Fruit fly (Drosophila melanogaster): Measurements from ENCODE around the gene Sf3a2.
A peak's percentile ranks its signal among the peaks of the same experiment; 100 is the strongest.

The Sf3a2 gene

DNA sequence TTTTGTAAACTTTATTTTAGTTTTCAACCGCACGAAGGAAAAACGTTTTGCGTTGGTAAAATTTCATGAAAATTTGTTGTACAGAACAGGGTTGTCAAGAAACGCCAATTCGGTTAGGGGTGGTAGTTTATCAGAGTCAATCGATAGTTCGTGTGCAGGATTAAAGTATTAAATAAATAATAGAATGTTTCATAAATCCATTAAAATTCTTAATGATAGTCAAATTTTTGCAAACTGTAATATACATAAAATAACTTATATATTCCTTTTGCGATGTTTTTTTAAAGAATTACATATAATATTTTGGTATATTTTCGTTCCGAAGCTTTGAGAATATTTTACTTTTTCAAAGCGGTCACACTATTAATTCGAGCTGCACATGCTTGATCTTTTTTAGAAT lies at the start of gene Sf3a2, which contains the start of gene CG42588:
Gene Sf3a2 (minus strand): TSS at position 113 of the 400 bp plus-strand sequence.
Gene CG42588 (plus strand): TSS at position 348 of the 400 bp plus-strand sequence.
- TF ChIP-seq Snoo (tag; optimal IDR thresholded peaks at IDR 0.05) (no peak), CG9948 (tag; optimal IDR thresholded peaks at IDR 0.05) (no peak), CG32121 (GFP tag; IDR thresholded peaks at IDR 0.05) (no peak), rn (GFP tag; IDR thresholded peaks at IDR 0.05) (peak; percentile 36; the same call in 1 of the 2 replicates), CG10348 (GFP tag; IDR thresholded peaks at IDR 0.05) (no peak), gl (tag; optimal IDR thresholded peaks at IDR 0.05) (no peak), D1 (tag; optimal IDR thresholded peaks at IDR 0.05) (no peak), CG17806 (tag; optimal IDR thresholded peaks at IDR 0.05) (peak; percentile 31), Ets98B (GFP tag; IDR thresholded peaks at IDR 0.05) (no peak)

dm6 chr3L:12862820-12863219 lies 49.0 kb upstream of the Sf3a2 start, which contains the start of gene CG10943:
Gene CG10943, minus strand, starts transcription at chr3L:12862920.
- TF ChIP-seq CG10348 (GFP tag; IDR thresholded peaks at IDR 0.05) (no peak), CG15710 (tag; optimal IDR thresholded peaks at IDR 0.05) (no peak), Pif1B (GFP tag; optimal IDR thresholded peaks at IDR 0.05) (no peak), CG4496 (GFP tag; IDR thresholded peaks at IDR 0.05) (no peak), CG12605 (GFP tag; IDR thresholded peaks at IDR 0.05) (no peak), CG34367 (tag; optimal IDR thresholded peaks at IDR 0.05) (no peak), CG14655 (GFP tag; optimal IDR thresholded peaks at IDR 0.05) (no peak)

- no peak for TF ChIP-seq CG17806 (tag; optimal IDR thresholded peaks at IDR 0.05)
- no peak for TF ChIP-seq Pif1B (GFP tag; optimal IDR thresholded peaks at IDR 0.05)
- TF ChIP-seq rn (GFP tag; IDR thresholded peaks at IDR 0.05), result no peak
- no peak for TF ChIP-seq CG8159 (tag; optimal IDR thresholded peaks at IDR 0.05)
- TF ChIP-seq gl (tag; optimal IDR thresholded peaks at IDR 0.05), result no peak
- no peak for TF ChIP-seq CG13204 (GFP tag; optimal IDR thresholded peaks at IDR 0.05)
- peak; percentile 5 for TF ChIP-seq D1 (tag; optimal IDR thresholded peaks at IDR 0.05)
Measured at dm6 chr3L:12861255-12861899, 47.6 kb upstream of the Sf3a2 start, which contains the start of gene CG32107. Gene CG32107, minus strand, starts transcription at chr3L:12861305.

- TF ChIP-seq CG14655 (GFP tag; optimal IDR thresholded peaks at IDR 0.05) (no peak), fd96Ca (GFP tag; IDR thresholded peaks at IDR 0.05) (no peak), CG13204 (GFP tag; optimal IDR thresholded peaks at IDR 0.05) (no peak), D1 (tag; optimal IDR thresholded peaks at IDR 0.05) (no peak), CG8301 (tag; optimal IDR thresholded peaks at IDR 0.05) (no peak), Ets98B (GFP tag; IDR thresholded peaks at IDR 0.05) (no peak), CG4496 (GFP tag; IDR thresholded peaks at IDR 0.05) (no peak), gl (tag; optimal IDR thresholded peaks at IDR 0.05) (no peak), rn (GFP tag; IDR thresholded peaks at IDR 0.05) (no peak), EcR (GFP tag; optimal IDR thresholded peaks at IDR 0.05) (no peak), CG9948 (tag; optimal IDR thresholded peaks at IDR 0.05) (no peak), CG32121 (GFP tag; IDR thresholded peaks at IDR 0.05) (no peak), CG17806 (tag; optimal IDR thresholded peaks at IDR 0.05) (no peak)
Measured at dm6 chr3L:12857553-12858122, 43.8 kb upstream of the Sf3a2 start.

dm6 chr3L:12853423-12853822 lies 39.6 kb upstream of the Sf3a2 start, which contains the start of gene Ent3:
Gene Ent3, plus strand, starts transcription at chr3L:12853646.
- no peak for TF ChIP-seq D1 (tag; optimal IDR thresholded peaks at IDR 0.05)
- no peak for TF ChIP-seq fd96Ca (GFP tag; IDR thresholded peaks at IDR 0.05)
- no peak for TF ChIP-seq Snoo (tag; optimal IDR thresholded peaks at IDR 0.05)
- TF ChIP-seq CG17806 (tag; optimal IDR thresholded peaks at IDR 0.05), result no peak
- TF ChIP-seq CG32121 (GFP tag; IDR thresholded peaks at IDR 0.05), result no peak
- no peak for TF ChIP-seq CG10348 (GFP tag; IDR thresholded peaks at IDR 0.05)
- no peak for TF ChIP-seq Pif1B (GFP tag; optimal IDR thresholded peaks at IDR 0.05)
- TF ChIP-seq CG4496 (GFP tag; IDR thresholded peaks at IDR 0.05), result no peak
- TF ChIP-seq CG14655 (GFP tag; optimal IDR thresholded peaks at IDR 0.05), result no peak
- TF ChIP-seq CG15710 (tag; optimal IDR thresholded peaks at IDR 0.05), result no peak
- no peak for TF ChIP-seq CG13204 (GFP tag; optimal IDR thresholded peaks at IDR 0.05)
- TF ChIP-seq EcR (GFP tag; optimal IDR thresholded peaks at IDR 0.05), result no peak
- no peak for TF ChIP-seq CG34367 (tag; optimal IDR thresholded peaks at IDR 0.05)
- no peak for TF ChIP-seq CG9948 (tag; optimal IDR thresholded peaks at IDR 0.05)
- TF ChIP-seq CG8159 (tag; optimal IDR thresholded peaks at IDR 0.05), result no peak
- TF ChIP-seq Pif1A (GFP tag; optimal IDR thresholded peaks at IDR 0.05), result no peak
- TF ChIP-seq Ets98B (GFP tag; IDR thresholded peaks at IDR 0.05), result no peak

- no peak for TF ChIP-seq CG10348 (GFP tag; IDR thresholded peaks at IDR 0.05)
- no peak for TF ChIP-seq CG34367 (tag; optimal IDR thresholded peaks at IDR 0.05)
- no peak for TF ChIP-seq CG15710 (tag; optimal IDR thresholded peaks at IDR 0.05)
- no peak for TF ChIP-seq EcR (GFP tag; optimal IDR thresholded peaks at IDR 0.05)
- TF ChIP-seq CG4496 (GFP tag; IDR thresholded peaks at IDR 0.05), result peak; percentile 62
- TF ChIP-seq CG8159 (tag; optimal IDR thresholded peaks at IDR 0.05), result no peak
- TF ChIP-seq Pif1B (GFP tag; optimal IDR thresholded peaks at IDR 0.05), result no peak
- TF ChIP-seq CG13204 (GFP tag; optimal IDR thresholded peaks at IDR 0.05), result no peak
- TF ChIP-seq CG12605 (GFP tag; IDR thresholded peaks at IDR 0.05), result no peak
- no peak for TF ChIP-seq gl (tag; optimal IDR thresholded peaks at IDR 0.05)
- no peak for TF ChIP-seq CG17806 (tag; optimal IDR thresholded peaks at IDR 0.05)
- TF ChIP-seq D1 (tag; optimal IDR thresholded peaks at IDR 0.05), result no peak
- no peak for TF ChIP-seq Ets98B (GFP tag; IDR thresholded peaks at IDR 0.05)
- TF ChIP-seq Snoo (tag; optimal IDR thresholded peaks at IDR 0.05), result peak; percentile 36
- no peak for TF ChIP-seq rn (GFP tag; IDR thresholded peaks at IDR 0.05)
- TF ChIP-seq fd96Ca (GFP tag; IDR thresholded peaks at IDR 0.05), result no peak
Measured at dm6 chr3L:12849867-12850301, 36.1 kb upstream of the Sf3a2 start, which contains the start of the genes CG10948 and Wbp2. Gene CG10948, minus strand, starts transcription at chr3L:12850117. Gene Wbp2, plus strand, starts transcription at chr3L:12850165.
